Fruit fly (Drosophila melanogaster) whole organism, adult: ENCODE measurements around the gene Myc.

Experiments used
- CG1620 ChIP-seq: fragments of 200-800 bp; sonication (Bioruptor generic); optimal IDR thresholded peaks from 2 replicates; lab custom pipeline; 2016; ENCODE audit warnings: missing biosample characterization, missing genetic modification characterization
- CG7045 ChIP-seq: fragments of 200-800 bp; sonication (Bioruptor generic); optimal IDR thresholded peaks from 2 replicates; lab custom pipeline; 2017; ENCODE audit warnings: missing biosample characterization, mild to moderate bottlenecking, missing genetic modification characterization
- Clk ChIP-seq: fragments of 200-800 bp; sonication (Bioruptor generic); optimal IDR thresholded peaks from 2 replicates; lab custom pipeline; 2017; ENCODE audit warnings: missing biosample characterization, missing genetic modification characterization
- bab1 ChIP-seq: fragments of 200-800 bp; sonication (Bioruptor generic); optimal IDR thresholded peaks from 3 replicates; lab custom pipeline; 2019; ENCODE audit warnings: missing biosample characterization, mild to moderate bottlenecking, missing genetic modification characterization, moderate library complexity
- cic ChIP-seq: fragments of 200-800 bp; sonication (Bioruptor generic); optimal IDR thresholded peaks from 2 replicates; lab custom pipeline; 2017; ENCODE audit warnings: missing biosample characterization, mild to moderate bottlenecking, missing genetic modification characterization, moderate library complexity
- kay ChIP-seq: fragments of 200-800 bp; sonication (Bioruptor generic); peaks from one replicate; lab custom pipeline; 2016; ENCODE audit warnings: missing biosample characterization, missing genetic modification characterization, borderline replicate concordance
- ovo ChIP-seq: fragments of 200-800 bp; sonication (Bioruptor generic); optimal IDR thresholded peaks from 2 replicates; lab custom pipeline; 2016; ENCODE audit warnings: missing biosample characterization, missing genetic modification characterization
- pad ChIP-seq: fragments of 200-800 bp; sonication (Bioruptor generic); optimal IDR thresholded peaks from 3 replicates; lab custom pipeline; 2017; ENCODE audit warnings: missing biosample characterization, missing genetic modification characterization, mild to moderate bottlenecking, moderate library complexity, missing genetic modification reagents

- TF ChIP-seq pad = no peak
- peak; percentile 7 for TF ChIP-seq bab1 (GFP tag; lab: Kevin White, UChicago)
- TF ChIP-seq CG7045 (GFP tag; lab: Kevin White, UChicago) = peak; percentile 45
- no peak for TF ChIP-seq kay (GFP tag; lab: Kevin White, UChicago)
- TF ChIP-seq ovo (GFP tag; lab: Kevin White, UChicago) = no peak
- no peak for TF ChIP-seq CG1620 (GFP tag; lab: Kevin White, UChicago)
- no peak for TF ChIP-seq cic (GFP tag; lab: Kevin White, UChicago)
- TF ChIP-seq Clk (GFP tag; lab: Kevin White, UChicago) = no peak
Observed at dm6 chrX:3328980-3329379, 44.0 kb upstream of the Myc start.
